Worm (Caenorhabditis elegans): ENCODE measurements around the gene C33G3.6.

The C33G3.6 gene

DNA sequence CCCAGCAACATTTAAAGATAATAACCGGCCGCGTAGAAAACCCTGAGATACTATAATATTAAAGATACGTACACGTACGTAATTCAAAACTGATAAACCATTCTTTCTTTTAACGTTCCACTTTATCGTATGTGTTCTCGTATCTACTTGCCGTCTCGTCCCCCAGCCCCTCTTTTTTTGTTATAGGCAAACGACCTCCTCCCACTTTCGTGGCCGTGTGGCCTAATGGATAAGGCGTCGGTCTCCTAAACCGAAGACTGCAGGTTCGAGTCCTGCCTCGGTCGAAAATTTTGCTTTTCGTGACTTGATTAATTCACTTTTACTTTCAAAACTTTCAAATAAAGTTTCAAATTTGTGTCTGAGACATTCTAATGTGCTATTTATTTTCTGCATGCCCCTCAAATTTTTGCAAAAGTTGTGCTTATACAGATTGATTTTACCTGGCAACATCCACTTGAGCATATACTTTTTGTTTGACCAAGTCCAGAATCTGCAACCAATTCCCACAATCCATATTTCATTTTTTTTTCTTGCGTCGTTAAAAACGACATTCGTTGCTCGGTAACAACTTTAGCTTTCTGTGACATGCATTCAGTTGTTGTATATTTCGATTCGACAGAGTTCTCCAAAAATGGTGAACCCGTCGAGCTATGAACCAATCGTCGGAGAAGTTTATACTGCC is 31.5 kb upstream of the C33G3.6 start, which contains the start of gene F28H6.7:
F28H6.7 (plus strand) TSS at position 632 of the 682 bp plus-strand sequence.
- TF ChIP-seq nhr-43 (tag; optimal IDR thresholded peaks at IDR 0.05; ENCODE audit: poor library complexity, severe bottlenecking) (peak; percentile 23), nhr-12 (tag; optimal IDR thresholded peaks at IDR 0.05) (no peak), zag-1 (tag; optimal IDR thresholded peaks at IDR 0.05) (no peak), lsy-12 (tag; optimal IDR thresholded peaks at IDR 0.05) (peak; percentile 27), nhr-76 (tag; optimal IDR thresholded peaks at IDR 0.05) (peak; percentile 38), ama-1 (optimal IDR thresholded peaks at IDR 0.05) (no peak), tbx-2 (tag; optimal IDR thresholded peaks at IDR 0.05) (no peak), nhr-77 (tag; optimal IDR thresholded peaks at IDR 0.05) (no peak), ceh-28 (tag; optimal IDR thresholded peaks at IDR 0.05) (no peak), jun-1 (tag; optimal IDR thresholded peaks at IDR 0.05) (peak; percentile 22), nfya-1 (tag; optimal IDR thresholded peaks at IDR 0.05; ENCODE audit: insufficient read depth) (no peak), lin-39 (tag; optimal IDR thresholded peaks at IDR 0.05) (peak; percentile 4), ztf-4 (tag; optimal IDR thresholded peaks at IDR 0.05) (no peak), fos-1 (tag; optimal IDR thresholded peaks at IDR 0.05) (no peak), skn-1 (tag; optimal IDR thresholded peaks at IDR 0.05) (no peak), mml-1 (tag; optimal IDR thresholded peaks at IDR 0.05) (no peak), elt-3 (tag; optimal IDR thresholded peaks at IDR 0.05) (no peak), fkh-2 (tag; optimal IDR thresholded peaks at IDR 0.05) (no peak), fkh-10 (GFP tag; optimal IDR thresholded peaks at IDR 0.05) (no peak), ztf-11 (tag; optimal IDR thresholded peaks at IDR 0.05) (no peak), unc-39 (tag; optimal IDR thresholded peaks at IDR 0.05) (no peak), elt-1 (tag; optimal IDR thresholded peaks at IDR 0.05) (no peak), R02D3.7 (tag; optimal IDR thresholded peaks at IDR 0.05) (no peak), hmg-11 (tag; optimal IDR thresholded peaks at IDR 0.05) (peak; percentile 58), nhr-25 (tag; optimal IDR thresholded peaks at IDR 0.05) (peak; percentile 32), mdl-1 (tag; optimal IDR thresholded peaks at IDR 0.05) (no peak), lin-15B (tag; optimal IDR thresholded peaks at IDR 0.05) (no peak), unc-62 (GFP tag; optimal IDR thresholded peaks at IDR 0.05) (no peak), eor-1 (tag; optimal IDR thresholded peaks at IDR 0.05) (no peak), ceh-9 (tag; optimal IDR thresholded peaks at IDR 0.05) (no peak), nhr-28 (tag; optimal IDR thresholded peaks at IDR 0.05) (no peak), aly-2 (tag; optimal IDR thresholded peaks at IDR 0.05) (no peak), elt-2 (tag; optimal IDR thresholded peaks at IDR 0.05) (peak; percentile 59), nhr-23 (tag; optimal IDR thresholded peaks at IDR 0.05) (no peak), ceh-16 (tag; optimal IDR thresholded peaks at IDR 0.05) (no peak), pha-4 (tag; optimal IDR thresholded peaks at IDR 0.05) (no peak), ZK546.5 (tag; optimal IDR thresholded peaks at IDR 0.05) (no peak), nhr-67 (tag; optimal IDR thresholded peaks at IDR 0.05) (no peak), egl-5 (tag; optimal IDR thresholded peaks at IDR 0.05) (peak; percentile 40), egl-27 (tag; optimal IDR thresholded peaks at IDR 0.05) (no peak), pqm-1 (tag; optimal IDR thresholded peaks at IDR 0.05) (peak; percentile 36), nhr-11 (tag; optimal IDR thresholded peaks at IDR 0.05) (no peak), ceh-82 (tag; optimal IDR thresholded peaks at IDR 0.05) (no peak), nhr-237 (tag; optimal IDR thresholded peaks at IDR 0.05) (no peak), daf-12 (tag; optimal IDR thresholded peaks at IDR 0.05) (no peak), snpc-4 (tag; optimal IDR thresholded peaks at IDR 0.05) (no peak), sea-2 (GFP tag; optimal IDR thresholded peaks at IDR 0.05) (no peak)
